Fruit fly (Drosophila melanogaster): ENCODE results near the gene CG16782.

The CG16782 gene

DNA sequence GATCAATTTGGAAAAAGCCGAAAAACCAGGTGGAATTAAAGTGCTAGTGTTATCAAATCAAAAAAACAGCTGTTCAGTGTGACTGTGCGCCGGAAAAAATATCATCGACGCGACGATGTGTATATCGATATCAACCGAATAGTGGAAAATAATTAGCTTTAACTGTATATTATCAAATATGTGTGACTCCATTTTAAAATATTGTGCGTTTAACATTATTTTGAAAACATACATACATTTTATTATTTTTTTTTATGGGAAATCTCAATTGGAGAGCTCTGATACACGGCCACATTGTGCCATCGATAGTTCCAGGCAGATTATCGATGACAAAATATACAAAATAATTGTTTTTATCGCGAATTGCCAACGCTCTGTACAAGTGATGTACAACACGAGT lies 25.3 kb upstream of the CG16782 start, which contains the start of the genes CG14270 and CG10803 (continued):
- TF ChIP-seq mam (GFP tag; optimal IDR thresholded peaks at IDR 0.05) = peak; percentile 17
- TF ChIP-seq Sry-δ (GFP tag; optimal IDR thresholded peaks at IDR 0.05) = peak; percentile 71
- TF ChIP-seq CG13296 (GFP tag; optimal IDR thresholded peaks at IDR 0.05) = no peak
- peak; percentile 44 to 89 for TF ChIP-seq crp (GFP tag; optimal IDR thresholded peaks at IDR 0.05)
- TF ChIP-seq zen2 (GFP tag; IDR thresholded peaks at IDR 0.05; ENCODE audit: partially characterized antibody) = peak; percentile 29; the same call in 1 of the 3 replicates
- no peak for TF ChIP-seq CG17385 (GFP tag; optimal IDR thresholded peaks at IDR 0.05)
- TF ChIP-seq CG32532 (GFP tag; IDR thresholded peaks at IDR 0.05) = peak; percentile 35; the same call in 1 of the 2 replicates
- TF ChIP-seq CG7987 (GFP tag; optimal IDR thresholded peaks at IDR 0.05) = no peak
- TF ChIP-seq eyg (GFP tag; optimal IDR thresholded peaks at IDR 0.05) = no peak
- TF ChIP-seq CG4854 (GFP tag; optimal IDR thresholded peaks at IDR 0.05) = no peak
- TF ChIP-seq CG6272 (GFP tag; IDR thresholded peaks at IDR 0.05) = peak; percentile 24; the same call in 1 of the 2 replicates
- peak; percentile 13 for TF ChIP-seq dm (GFP tag; optimal IDR thresholded peaks at IDR 0.05)
- no peak for TF ChIP-seq otp (GFP tag; IDR thresholded peaks at IDR 0.05)
- no peak for TF ChIP-seq ranshi (GFP tag; IDR thresholded peaks at IDR 0.05)
- no peak for TF ChIP-seq BtbVII (GFP tag; optimal IDR thresholded peaks at IDR 0.05)
- peak; percentile 56 for TF ChIP-seq CG3995 (GFP tag; optimal IDR thresholded peaks at IDR 0.05)
- TF ChIP-seq CG10366 (GFP tag; IDR thresholded peaks at IDR 0.05) = no peak
- peak; percentile 1 for TF ChIP-seq sqz (GFP tag; optimal IDR thresholded peaks at IDR 0.05)
- peak; percentile 88 for TF ChIP-seq CG16813 (GFP tag; IDR thresholded peaks at IDR 0.05; ENCODE audit: partially characterized antibody)
- no peak for TF ChIP-seq CG33557 (GFP tag; optimal IDR thresholded peaks at IDR 0.05)
- peak; percentile 81 for TF ChIP-seq sna (GFP tag; IDR thresholded peaks at IDR 0.05; ENCODE audit: partially characterized antibody)
- TF ChIP-seq CG2120 (GFP tag; optimal IDR thresholded peaks at IDR 0.05) = peak; percentile 52
- TF ChIP-seq sim (GFP tag; IDR thresholded peaks at IDR 0.05) = no peak
- no peak for TF ChIP-seq CG10274 (GFP tag; optimal IDR thresholded peaks at IDR 0.05)
- no peak for TF ChIP-seq cg (GFP tag; optimal IDR thresholded peaks at IDR 0.05)
- TF ChIP-seq Atf6 (GFP tag; IDR thresholded peaks at IDR 0.05) = no peak
- TF ChIP-seq Gug (GFP tag; IDR thresholded peaks at IDR 0.05) = 0 out of 4 replicates have a peak, but pooled peaks have one; percentile 2
- no peak for TF ChIP-seq ham (GFP tag; IDR thresholded peaks at IDR 0.05)
- TF ChIP-seq Doc3 (GFP tag; IDR thresholded peaks at IDR 0.05; ENCODE audit: partially characterized antibody) = peak; percentile 71
- TF ChIP-seq CG4820 (GFP tag; optimal IDR thresholded peaks at IDR 0.05) = no peak
- peak; percentile 93 for TF ChIP-seq Dll (GFP tag; IDR thresholded peaks at IDR 0.05; ENCODE audit: partially characterized antibody)
- TF ChIP-seq Dp (GFP tag; optimal IDR thresholded peaks at IDR 0.05) = peak; percentile 31
- TF ChIP-seq CG11723 (GFP tag; optimal IDR thresholded peaks at IDR 0.05) = no peak
- no peak for TF ChIP-seq hth (optimal IDR thresholded peaks at IDR 0.05)
- peak; percentile 80 for TF ChIP-seq hb (GFP tag; IDR thresholded peaks at IDR 0.05; ENCODE audit: partially characterized antibody)
- peak; percentile 70 for TF ChIP-seq row (GFP tag; IDR thresholded peaks at IDR 0.05)
- no peak for TF ChIP-seq en (GFP tag; optimal IDR thresholded peaks at IDR 0.05)
- TF ChIP-seq CG15696 (tag; optimal IDR thresholded peaks at IDR 0.05) = no peak
- peak; percentile 17 for TF ChIP-seq CG30403 (GFP tag; optimal IDR thresholded peaks at IDR 0.05)
- no peak for TF ChIP-seq CG9817 (tag; optimal IDR thresholded peaks at IDR 0.05)
- TF ChIP-seq CG13287 (GFP tag; IDR thresholded peaks at IDR 0.05; ENCODE audit: partially characterized antibody) = peak; percentile 87
- no peak for TF ChIP-seq schlank (tag; optimal IDR thresholded peaks at IDR 0.05)
- TF ChIP-seq Atf3 (GFP tag; optimal IDR thresholded peaks at IDR 0.05) = no peak
- TF ChIP-seq Ets65A (GFP tag) = peak; percentile 79
- TF ChIP-seq CG10209 (GFP tag; optimal IDR thresholded peaks at IDR 0.05) = no peak
- TF ChIP-seq CG10321 (GFP tag; IDR thresholded peaks at IDR 0.05) = no peak
- TF ChIP-seq bigmax (GFP tag; optimal IDR thresholded peaks at IDR 0.05) = no peak
- peak; percentile 23 for TF ChIP-seq Xbp1 (GFP tag; optimal IDR thresholded peaks at IDR 0.05)
- no peak for TF ChIP-seq CG10462 (GFP tag; optimal IDR thresholded peaks at IDR 0.05)
- TF ChIP-seq sens-2 (GFP tag; IDR thresholded peaks at IDR 0.05) = no peak
- TF ChIP-seq Sox102F (GFP tag; optimal IDR thresholded peaks at IDR 0.05) = no peak
